Worm (Caenorhabditis elegans) whole organism, young adult: Measurements from ENCODE around the gene rme-1.
A peak's percentile ranks its signal among the peaks of the same experiment; 100 is the strongest.

Source experiments
- D2030.7 ChIP-seq: fragments of 200-800 bp; sonication (Bioruptor generic); IDR thresholded peaks from 2 replicates; pipeline ENCODE4 v1.3.6; 2022; ENCODE audit warnings: missing genetic modification reagents, missing genetic modification characterization, missing compliant biosample characterization
- F23B12.7 ChIP-seq: sonication (generic microtip); optimal IDR thresholded peaks from 2 replicates; lab custom pipeline; 2017; ENCODE audit warnings: missing genetic modification characterization, mild to moderate bottlenecking, missing compliant biosample characterization, antibody characterized with exemption, moderate library complexity; ENCODE audit not compliant: insufficient read depth
- F33H1.4 ChIP-seq: fragments of 200-800 bp; sonication (Bioruptor generic); IDR thresholded peaks from 2 replicates; pipeline ENCODE4 v1.3.6; 2022; ENCODE audit warnings: missing genetic modification reagents, missing genetic modification characterization, missing compliant biosample characterization
- F37B4.10 ChIP-seq: fragments of 200-800 bp; sonication (Bioruptor generic); IDR thresholded peaks from 2 replicates; pipeline ENCODE4 v1.3.6; 2022; ENCODE audit warnings: missing genetic modification characterization, missing compliant biosample characterization
- F49E8.2 ChIP-seq: sonication (generic microtip); optimal IDR thresholded peaks from 3 replicates; lab custom pipeline; 2017; ENCODE audit warnings: missing genetic modification characterization, mild to moderate bottlenecking, missing compliant biosample characterization, antibody characterized with exemption, moderate library complexity; ENCODE audit not compliant: insufficient read depth
- K12H6.12 ChIP-seq: fragments of 200-800 bp; sonication (Bioruptor generic); optimal IDR thresholded peaks from 2 replicates; lab custom pipeline; 2018; ENCODE audit warnings: mild to moderate bottlenecking, missing genetic modification characterization, missing compliant biosample characterization
- T26A5.8 ChIP-seq: sonication (generic microtip); optimal IDR thresholded peaks from 2 replicates; lab custom pipeline; 2016; ENCODE audit warnings: missing genetic modification characterization, missing compliant biosample characterization
- Y95B8A.8 ChIP-seq: fragments of 200-800 bp; sonication (Bioruptor generic); IDR thresholded peaks from 2 replicates; pipeline ENCODE4 v1.3.6; 2022; ENCODE audit warnings: missing genetic modification reagents, missing genetic modification characterization, missing compliant biosample characterization
- aptf-3 ChIP-seq: fragments of 200-800 bp; sonication (Bioruptor generic); IDR thresholded peaks from 2 replicates; pipeline ENCODE4 v1.3.6; 2022; ENCODE audit warnings: missing genetic modification characterization, missing compliant biosample characterization
- attf-3 ChIP-seq: fragments of 200-800 bp; sonication (Bioruptor generic); conservative IDR thresholded peaks from 2 replicates; pipeline ENCODE4 v1.3.6; 2022; ENCODE audit warnings: missing genetic modification reagents, missing genetic modification characterization, missing compliant biosample characterization
- attf-5 ChIP-seq: fragments of 200-800 bp; sonication (Bioruptor generic); optimal IDR thresholded peaks from 2 replicates; lab custom pipeline; 2018; ENCODE audit warnings: mild to moderate bottlenecking, missing genetic modification characterization, missing compliant biosample characterization
- attf-6 ChIP-seq: fragments of 200-800 bp; sonication (Bioruptor generic); IDR thresholded peaks from 2 replicates; pipeline ENCODE4 v1.3.6; 2022; ENCODE audit warnings: missing genetic modification reagents, missing genetic modification characterization, missing compliant biosample characterization
- bed-2 ChIP-seq: fragments of 200-800 bp; sonication (Bioruptor generic); IDR thresholded peaks from 2 replicates; pipeline ENCODE4 v1.3.6; 2022; ENCODE audit warnings: missing genetic modification reagents, missing genetic modification characterization, missing compliant biosample characterization
- ceh-58 ChIP-seq: fragments of 200-800 bp; sonication (Bioruptor generic); IDR thresholded peaks from 2 replicates; pipeline ENCODE4 v1.3.6; 2022; ENCODE audit warnings: missing genetic modification characterization, missing compliant biosample characterization
- ceh-91 ChIP-seq: fragments of 200-800 bp; sonication (Bioruptor generic); IDR thresholded peaks from 2 replicates; pipeline ENCODE4 v1.3.6; 2022; ENCODE audit warnings: missing genetic modification reagents, missing genetic modification characterization, missing compliant biosample characterization
- chd-7 ChIP-seq: sonication (generic microtip); optimal IDR thresholded peaks from 2 replicates; lab custom pipeline; 2016; ENCODE audit warnings: mild to moderate bottlenecking, missing genetic modification characterization, moderate library complexity, missing compliant biosample characterization
- dox-1 ChIP-seq: fragments of 200-800 bp; sonication (Bioruptor generic); IDR thresholded peaks from 2 replicates; pipeline ENCODE4 v1.3.6; 2022; ENCODE audit warnings: missing genetic modification reagents, missing genetic modification characterization, missing compliant biosample characterization
- dpl-1 ChIP-seq: fragments of 150-350 bp; optimal IDR thresholded peaks from 2 replicates; lab custom pipeline; 2014; ENCODE audit warnings: missing biosample characterization, missing genetic modification reagents, missing genetic modification characterization
- efl-1 ChIP-seq: fragments of 150-350 bp; optimal IDR thresholded peaks from 2 replicates; lab custom pipeline; 2014; ENCODE audit warnings: missing biosample characterization, missing genetic modification reagents, missing genetic modification characterization
- ekl-4 ChIP-seq: fragments of 200-800 bp; sonication (Bioruptor generic); IDR thresholded peaks from 2 replicates; pipeline ENCODE4 v1.3.6; 2022; ENCODE audit warnings: missing genetic modification reagents, missing genetic modification characterization, missing compliant biosample characterization
- fkh-3 ChIP-seq: sonication (generic microtip); optimal IDR thresholded peaks from 2 replicates; lab custom pipeline; 2016; ENCODE audit warnings: mild to moderate bottlenecking, missing genetic modification characterization, missing compliant biosample characterization
- him-1 ChIP-seq: sonication (generic microtip); optimal IDR thresholded peaks from 2 replicates; lab custom pipeline; 2016; ENCODE audit warnings: missing genotype, missing genetic modification reagents, missing genetic modification characterization, missing compliant biosample characterization
- hlh-26 ChIP-seq: fragments of 200-800 bp; sonication (Bioruptor generic); conservative IDR thresholded peaks from 2 replicates; pipeline ENCODE4 v1.3.6; 2022; ENCODE audit warnings: missing genetic modification reagents, missing genetic modification characterization, missing compliant biosample characterization
- hmg-1.2 ChIP-seq: fragments of 200-800 bp; sonication (Bioruptor generic); IDR thresholded peaks from 2 replicates; pipeline ENCODE4 v1.3.6; 2022; ENCODE audit warnings: missing genetic modification reagents, missing genetic modification characterization, missing compliant biosample characterization
- hsf-1 ChIP-seq: fragments of 200-800 bp; sonication (Bioruptor generic); IDR thresholded peaks from 2 replicates; pipeline ENCODE4 v1.3.6; 2022; ENCODE audit warnings: missing genetic modification reagents, missing genetic modification characterization, missing compliant biosample characterization
- lag-1 ChIP-seq: fragments of 200-800 bp; sonication (Bioruptor generic); IDR thresholded peaks from 2 replicates; pipeline ENCODE4 v1.3.6; 2022; ENCODE audit warnings: missing genetic modification reagents, missing genetic modification characterization, missing compliant biosample characterization
- lin-40 ChIP-seq: sonication (generic microtip); optimal IDR thresholded peaks from 2 replicates; lab custom pipeline; 2016; ENCODE audit warnings: missing genetic modification characterization, mild to moderate bottlenecking, missing compliant biosample characterization, missing genotype, missing genetic modification reagents
- lin-54 ChIP-seq: fragments of 200-800 bp; sonication (Bioruptor generic); optimal IDR thresholded peaks from 2 replicates; lab custom pipeline; 2018; ENCODE audit warnings: mild to moderate bottlenecking, missing genetic modification characterization, missing compliant biosample characterization
- lsl-1 ChIP-seq: fragments of 200-800 bp; sonication (Bioruptor generic); optimal IDR thresholded peaks from 2 replicates; lab custom pipeline; 2018; ENCODE audit warnings: mild to moderate bottlenecking, missing genetic modification characterization, moderate library complexity, missing compliant biosample characterization
- madf-6 ChIP-seq: fragments of 200-800 bp; sonication (Bioruptor generic); IDR thresholded peaks from 2 replicates; pipeline ENCODE4 v1.3.6; 2022; ENCODE audit warnings: missing genetic modification reagents, missing genetic modification characterization, missing compliant biosample characterization
- madf-8 ChIP-seq: fragments of 200-800 bp; sonication (Bioruptor generic); conservative IDR thresholded peaks from 2 replicates; pipeline ENCODE4 v1.3.6; 2022; ENCODE audit warnings: missing genetic modification reagents, missing genetic modification characterization, missing compliant biosample characterization
- nfya-1 ChIP-seq: sonication (generic microtip); optimal IDR thresholded peaks from 2 replicates; lab custom pipeline; 2017; ENCODE audit warnings: antibody characterized with exemption, missing compliant biosample characterization, missing genetic modification characterization, borderline replicate concordance; ENCODE audit not compliant: insufficient read depth
- nhr-80 ChIP-seq: sonication (generic microtip); optimal IDR thresholded peaks from 2 replicates; lab custom pipeline; 2016; ENCODE audit warnings: missing genetic modification characterization, missing compliant biosample characterization
- pha-4 ChIP-seq: fragments of 150-350 bp; sonication (generic microtip); optimal IDR thresholded peaks from 2 replicates; lab custom pipeline; 2014; ENCODE audit warnings: missing biosample characterization, missing genetic modification reagents, missing genetic modification characterization
- rcor-1 ChIP-seq: fragments of 200-800 bp; sonication (Bioruptor generic); IDR thresholded peaks from 2 replicates; pipeline ENCODE4 v1.3.6; 2022; ENCODE audit warnings: missing genetic modification reagents, missing genetic modification characterization, missing compliant biosample characterization
- snpc-1.3 ChIP-seq: sonication (generic microtip); optimal IDR thresholded peaks from 2 replicates; lab custom pipeline; 2017; ENCODE audit warnings: missing genetic modification characterization, mild to moderate bottlenecking, missing compliant biosample characterization, antibody characterized with exemption, moderate library complexity, missing genotype, missing genetic modification reagents; ENCODE audit not compliant: insufficient read depth
- snpc-3.4 ChIP-seq: sonication (generic microtip); optimal IDR thresholded peaks from 2 replicates; lab custom pipeline; 2017; ENCODE audit warnings: missing genetic modification characterization, mild to moderate bottlenecking, missing compliant biosample characterization, antibody characterized with exemption, moderate library complexity, missing genotype, missing genetic modification reagents
- tlf-1 ChIP-seq: fragments of 200-800 bp; sonication (Bioruptor generic); optimal IDR thresholded peaks from 2 replicates; lab custom pipeline; 2018; ENCODE audit warnings: mild to moderate bottlenecking, missing genetic modification characterization, missing compliant biosample characterization
- xnd-1 ChIP-seq: sonication (generic microtip); optimal IDR thresholded peaks from 2 replicates; lab custom pipeline; 2016; ENCODE audit warnings: missing genotype, missing genetic modification reagents, missing genetic modification characterization, missing compliant biosample characterization
- ztf-22 ChIP-seq: fragments of 200-800 bp; sonication (Bioruptor generic); optimal IDR thresholded peaks from 2 replicates; lab custom pipeline; 2018; ENCODE audit warnings: mild to moderate bottlenecking, missing genetic modification characterization, moderate library complexity, missing compliant biosample characterization
- ztf-28 ChIP-seq: fragments of 200-800 bp; sonication (Bioruptor generic); IDR thresholded peaks from 2 replicates; pipeline ENCODE4 v1.3.6; 2022; ENCODE audit warnings: missing genetic modification reagents, missing genetic modification characterization, missing compliant biosample characterization

The rme-1 gene

ce11 chrV:6214465-6214864, 5.8 kb downstream of the rme-1 start:
- TF ChIP-seq hmg-1.2 (GFP tag; lab: Robert Waterston, UW) (peak; percentile 33; the same call in 1 of the 2 replicates), nfya-1 (tag; lab: Kevin White, UChicago) (no peak), lsl-1 (peak; percentile 95), xnd-1 (tag; lab: Kevin White, UChicago) (peak; percentile 95), rcor-1 (0 out of 2 replicates have a peak, but pooled peaks have one; percentile 47), F33H1.4 (peak; percentile 73), ztf-28 (GFP tag; lab: Robert Waterston, UW) (no peak), dpl-1 (GFP tag; lab: Kevin White, UChicago) (peak; percentile 67), F49E8.2 (tag; lab: Kevin White, UChicago) (peak; percentile 13), F37B4.10 (GFP tag; lab: Robert Waterston, UW) (no peak), T26A5.8 (tag; lab: Kevin White, UChicago) (no peak), lin-40 (tag; lab: Kevin White, UChicago) (no peak), lin-54 (GFP tag; lab: Kevin White, UChicago) (peak; percentile 69), K12H6.12 (tag; lab: Kevin White, UChicago) (no peak), lag-1 (no peak), Y95B8A.8 (GFP tag; lab: Robert Waterston, UW) (no peak), madf-8 (GFP tag; lab: Robert Waterston, UW) (peak; percentile 99), chd-7 (tag; lab: Kevin White, UChicago) (no peak), bed-2 (GFP tag; lab: Robert Waterston, UW) (no peak), snpc-3.4 (tag; lab: Kevin White, UChicago) (peak; percentile 63), efl-1 (GFP tag; lab: Kevin White, UChicago) (peak; percentile 94), ekl-4 (0 out of 2 replicates have a peak, but pooled peaks have one; percentile 16), tlf-1 (GFP tag; lab: Kevin White, UChicago) (peak; percentile 6), madf-6 (GFP tag; lab: Robert Waterston, UW) (peak; percentile 99), attf-6 (no peak), hlh-26 (GFP tag; lab: Robert Waterston, UW) (no peak), ztf-22 (GFP tag; lab: Kevin White, UChicago) (no peak), ceh-58 (GFP tag; lab: Robert Waterston, UW) (no peak), him-1 (no peak), nhr-80 (no peak), F23B12.7 (tag; lab: Kevin White, UChicago) (peak; percentile 22), hsf-1 (GFP tag; lab: Robert Waterston, UW) (peak; percentile 70), snpc-1.3 (tag; lab: Kevin White, UChicago) (peak; percentile 33), ceh-91 (peak; percentile 81), attf-3 (GFP tag; lab: Robert Waterston, UW) (no peak), attf-5 (GFP tag; lab: Kevin White, UChicago) (no peak), D2030.7 (peak; percentile 76), aptf-3 (GFP tag; lab: Robert Waterston, UW) (no peak), fkh-3 (tag; lab: Kevin White, UChicago) (no peak)

DNA sequence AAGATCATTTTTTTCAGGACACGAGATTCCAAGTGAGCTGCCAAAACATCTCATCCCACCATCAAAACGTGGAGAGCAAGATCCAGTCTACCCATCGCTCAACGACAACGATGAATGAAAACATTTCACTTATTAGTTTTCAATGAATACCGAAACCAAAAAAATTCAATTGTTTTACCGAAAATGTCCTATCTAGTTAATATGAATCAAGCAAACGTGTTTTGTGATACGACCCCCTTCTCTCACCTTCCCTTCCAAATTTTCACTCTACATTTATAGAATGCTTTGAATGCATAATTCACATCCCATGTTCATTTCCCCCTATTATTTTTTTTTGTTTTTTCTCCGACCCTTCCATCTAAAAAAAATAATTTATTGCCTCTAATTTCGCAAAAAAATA, 8.5 kb downstream of the rme-1 start:
- TF ChIP-seq dox-1 (no peak), pha-4 (tag; lab: Kevin White, UChicago) (no peak)
- TF ChIP-seq, all 124 proteins: peak for 0
